Fruit fly (Drosophila melanogaster) whole organism, embryonic: ENCODE measurements around the gene CG12075.

Source experiments
- BEAF-32 ChIP-seq: fragments of 200-800 bp; sonication (Bioruptor generic); optimal IDR thresholded peaks from 3 replicates; lab custom pipeline; 2017; ENCODE audit warnings: missing biosample characterization, missing genetic modification characterization, mild to moderate bottlenecking, moderate library complexity, missing genetic modification reagents
- Bdp1 ChIP-seq: fragments of 200-800 bp; sonication (Bioruptor generic); optimal IDR thresholded peaks from 3 replicates; lab custom pipeline; 2016; ENCODE audit warnings: missing biosample characterization, missing genetic modification characterization
- CG1024 ChIP-seq: fragments of 200-800 bp; sonication (Bioruptor generic); IDR thresholded peaks from 2 replicates; pipeline ENCODE4 v1.3.6; 2022; ENCODE audit warnings: missing biosample characterization, missing genetic modification characterization
- CG10267 ChIP-seq: fragments of 200-800 bp; sonication (Bioruptor generic); optimal IDR thresholded peaks from 2 replicates; lab custom pipeline; 2018; ENCODE audit warnings: missing biosample characterization, mild to moderate bottlenecking, missing genetic modification characterization, moderate library complexity
- CG11560 ChIP-seq: fragments of 200-800 bp; sonication (Bioruptor generic); IDR thresholded peaks from 3 replicates; pipeline ENCODE4 v1.3.6; 2022; ENCODE audit warnings: missing biosample characterization, missing genetic modification characterization
- CG12391 ChIP-seq: fragments of 200-800 bp; sonication (Bioruptor generic); optimal IDR thresholded peaks from 3 replicates; lab custom pipeline; 2018; ENCODE audit warnings: missing biosample characterization, mild to moderate bottlenecking, missing genetic modification characterization, moderate library complexity
- CG13123 ChIP-seq: fragments of 200-800 bp; sonication (Bioruptor generic); optimal IDR thresholded peaks from 2 replicates; lab custom pipeline; 2016; ENCODE audit warnings: missing biosample characterization, missing genetic modification characterization
- CG13287 ChIP-seq: fragments of 200-800 bp; sonication (Bioruptor generic); IDR thresholded peaks from 2 replicates; pipeline ENCODE4 v1.3.6; 2022; ENCODE audit warnings: missing biosample characterization, missing genetic modification characterization; ENCODE audit not compliant: partially characterized antibody
- CG14965 ChIP-seq: fragments of 200-800 bp; sonication (Bioruptor generic); optimal IDR thresholded peaks from 2 replicates; lab custom pipeline; 2016; ENCODE audit warnings: missing biosample characterization, missing genetic modification characterization, borderline replicate concordance
- CG2889 ChIP-seq: fragments of 200-800 bp; sonication (Bioruptor generic); IDR thresholded peaks from 3 replicates; pipeline ENCODE4 v1.3.6; 2022; ENCODE audit warnings: missing biosample characterization, missing genetic modification characterization
- CG30403 ChIP-seq: fragments of 200-800 bp; sonication (Bioruptor generic); optimal IDR thresholded peaks from 3 replicates; lab custom pipeline; 2016; ENCODE audit warnings: missing biosample characterization, missing genetic modification characterization
- CG3726 ChIP-seq: fragments of 200-800 bp; sonication (Bioruptor generic); IDR thresholded peaks from 3 replicates; pipeline ENCODE4, ENCODE4 v1.3.6; 2022; ENCODE audit warnings: missing biosample characterization, missing genetic modification characterization
- CG6765 ChIP-seq: fragments of 200-800 bp; sonication (Bioruptor generic); optimal IDR thresholded peaks from 3 replicates; lab custom pipeline; 2017; ENCODE audit warnings: missing biosample characterization, mild to moderate bottlenecking, missing genetic modification characterization
- CG7987 ChIP-seq: fragments of 200-800 bp; sonication (Bioruptor generic); optimal IDR thresholded peaks from 2 replicates; lab custom pipeline; 2018; ENCODE audit warnings: missing biosample characterization, mild to moderate bottlenecking, missing genetic modification characterization, moderate library complexity
- CG8924 ChIP-seq: fragments of 200-800 bp; optimal IDR thresholded peaks from 3 replicates; lab custom pipeline; 2019; ENCODE audit warnings: missing biosample characterization, mild to moderate bottlenecking, missing genetic modification characterization, moderate library complexity
- CG9817 ChIP-seq: fragments of 200-800 bp; sonication (Bioruptor generic); optimal IDR thresholded peaks from 2 replicates; lab custom pipeline; 2018; ENCODE audit warnings: missing biosample characterization, mild to moderate bottlenecking, missing genetic modification characterization, moderate library complexity
- Dp ChIP-seq: fragments of 200-800 bp; sonication (Bioruptor generic); optimal IDR thresholded peaks from 2 replicates; lab custom pipeline; 2018; ENCODE audit warnings: missing biosample characterization, mild to moderate bottlenecking, missing genetic modification characterization, moderate library complexity
- Dref ChIP-seq: fragments of 200-800 bp; sonication (Bioruptor generic); IDR thresholded peaks from 2 replicates; pipeline ENCODE4 v1.3.6; 2022; ENCODE audit warnings: missing biosample characterization, missing genetic modification characterization
- E2f1 ChIP-seq: fragments of 200-800 bp; sonication (Bioruptor generic); IDR thresholded peaks from 2 replicates; pipeline ENCODE4 v1.3.6; 2022; ENCODE audit warnings: missing biosample characterization, missing genetic modification characterization
- Elba2 ChIP-seq: fragments of 200-800 bp; sonication (Bioruptor generic); optimal IDR thresholded peaks from 3 replicates; lab custom pipeline; 2016; ENCODE audit warnings: missing biosample characterization, missing genetic modification characterization
- Gug ChIP-seq: fragments of 200-800 bp; sonication (Bioruptor generic); IDR thresholded peaks from 4 replicates; pipeline ENCODE4 v1.3.6; 2022; ENCODE audit warnings: missing biosample characterization, missing genetic modification characterization
- Mad ChIP-seq: fragments of 200-800 bp; sonication (Bioruptor generic); optimal IDR thresholded peaks from 2 replicates; lab custom pipeline; 2016; ENCODE audit warnings: missing biosample characterization, missing genetic modification characterization
- Med ChIP-seq: fragments of 200-800 bp; sonication (Bioruptor generic); peaks from one replicate; lab custom pipeline; 2016; ENCODE audit warnings: missing biosample characterization, missing genetic modification characterization, mild to moderate bottlenecking, inconsistent platforms, moderate library complexity
- Mrtf ChIP-seq: fragments of 200-800 bp; sonication (Bioruptor generic); IDR thresholded peaks from 3 replicates; pipeline ENCODE4 v1.3.6; 2022; ENCODE audit warnings: missing biosample characterization, missing genetic modification characterization
- Myb ChIP-seq: fragments of 200-800 bp; sonication (Bioruptor generic); optimal IDR thresholded peaks from 2 replicates; lab custom pipeline; 2016; ENCODE audit warnings: missing biosample characterization, missing genetic modification characterization
- NC2β ChIP-seq: fragments of 200-800 bp; sonication (Bioruptor generic); optimal IDR thresholded peaks from 2 replicates; lab custom pipeline; 2016; ENCODE audit warnings: missing biosample characterization, missing genetic modification characterization
- NfI ChIP-seq: fragments of 200-800 bp; sonication (Bioruptor generic); optimal IDR thresholded peaks from 3 replicates; lab custom pipeline; 2018; ENCODE audit warnings: missing biosample characterization, mild to moderate bottlenecking, missing genetic modification characterization, moderate library complexity
- Trl ChIP-seq, 3 experiments: fragments of >200 bp in 2 of 3; fragments of 200-800 bp in 1 of 3; sonication (Bioruptor generic) in 1 of 3; optimal IDR thresholded peaks; 2 replicates in 1 of 3; 3 replicates in 2 of 3; lab custom pipeline; 2016 to 2017; ENCODE audit warnings: missing biosample characterization in 1 of 3, missing genetic modification characterization in 1 of 3
- ac ChIP-seq: fragments of 200-800 bp; sonication (Bioruptor generic); optimal IDR thresholded peaks from 3 replicates; lab custom pipeline; 2017; ENCODE audit warnings: missing biosample characterization, mild to moderate bottlenecking, missing genetic modification characterization
- ap ChIP-seq: fragments of 200-800 bp; sonication (Bioruptor generic); IDR thresholded peaks from 2 replicates; pipeline ENCODE4 v1.3.6; 2022; ENCODE audit warnings: missing biosample characterization, missing genetic modification characterization
- ase ChIP-seq: fragments of 200-800 bp; sonication (Bioruptor generic); IDR thresholded peaks from 3 replicates; pipeline ENCODE4 v1.3.6; 2022; ENCODE audit warnings: missing biosample characterization, missing genetic modification characterization
- bcd ChIP-seq: fragments of 200-800 bp; sonication (Bioruptor generic); optimal IDR thresholded peaks from 2 replicates; lab custom pipeline; 2017; ENCODE audit warnings: missing biosample characterization, mild to moderate bottlenecking, missing genetic modification characterization
- chm ChIP-seq: fragments of 200-800 bp; sonication (Bioruptor generic); IDR thresholded peaks from 2 replicates; pipeline ENCODE4 v1.3.6; 2022; ENCODE audit warnings: missing biosample characterization, missing genetic modification characterization
- dysf ChIP-seq: fragments of 200-800 bp; sonication (Bioruptor generic); IDR thresholded peaks from 3 replicates; pipeline ENCODE4 v1.3.6; 2022; ENCODE audit warnings: missing biosample characterization, missing genetic modification characterization
- luna ChIP-seq: fragments of 200-800 bp; sonication (Bioruptor generic); optimal IDR thresholded peaks from 2 replicates; lab custom pipeline; 2016; ENCODE audit warnings: missing biosample characterization, missing genetic modification characterization
- mld ChIP-seq: fragments of 200-800 bp; sonication (Bioruptor generic); IDR thresholded peaks from 3 replicates; pipeline ENCODE4 v1.3.6; 2022; ENCODE audit warnings: missing biosample characterization, missing genetic modification characterization; ENCODE audit not compliant: partially characterized antibody
- onecut ChIP-seq: fragments of 200-800 bp; sonication (Bioruptor generic); IDR thresholded peaks from 2 replicates; pipeline ENCODE4 v1.3.6; 2022; ENCODE audit warnings: missing biosample characterization, missing genetic modification characterization
- slp2 ChIP-seq: fragments of 200-800 bp; sonication (Bioruptor generic); optimal IDR thresholded peaks from 2 replicates; lab custom pipeline; 2016; ENCODE audit warnings: missing biosample characterization, missing genetic modification characterization
- sqz ChIP-seq: fragments of 200-800 bp; sonication (Bioruptor generic); optimal IDR thresholded peaks from 3 replicates; lab custom pipeline; 2018; ENCODE audit warnings: missing biosample characterization, mild to moderate bottlenecking, missing genetic modification characterization
- tap ChIP-seq: fragments of 200-800 bp; optimal IDR thresholded peaks from 3 replicates; lab custom pipeline; 2019; ENCODE audit warnings: missing biosample characterization, mild to moderate bottlenecking, missing genetic modification characterization, moderate library complexity
- tll ChIP-seq, 2 experiments: fragments of 200-800 bp in 1 of 2; fragments of >200 bp in 1 of 2; sonication (Bioruptor generic) in 1 of 2; optimal IDR thresholded peaks; 2 replicates each; lab custom pipeline; 2017 to 2019; ENCODE audit warnings: missing biosample characterization in 2 of 2, missing genetic modification characterization in 2 of 2, mild to moderate bottlenecking in 1 of 2, moderate library complexity in 1 of 2
- vnd ChIP-seq: fragments of 200-800 bp; sonication (Bioruptor generic); IDR thresholded peaks from 3 replicates; pipeline ENCODE4 v1.3.6; 2022; ENCODE audit warnings: missing biosample characterization, missing genetic modification characterization; ENCODE audit not compliant: partially characterized antibody
- wor ChIP-seq: fragments of 200-800 bp; sonication (Bioruptor generic); IDR thresholded peaks from 2 replicates; pipeline ENCODE4 v1.3.6; 2022; ENCODE audit warnings: missing biosample characterization, missing genetic modification characterization
- zfh1 ChIP-seq: fragments of 200-800 bp; sonication (Bioruptor generic); IDR thresholded peaks from 3 replicates; pipeline ENCODE4 v1.3.6; 2022; ENCODE audit warnings: missing biosample characterization, missing genetic modification characterization
- zfh2 ChIP-seq: fragments of 200-800 bp; sonication (Bioruptor generic); optimal IDR thresholded peaks from 2 replicates; lab custom pipeline; 2016; ENCODE audit warnings: missing biosample characterization, missing genetic modification characterization

CG12075 gene

dm6 chrX:8894315-8895017 lies 56.3 kb downstream of the CG12075 start (continued):
- TF ChIP-seq Mrtf (GFP tag; lab: Robert Waterston, UW) (peak; percentile 61; the same call in 2 of the 3 replicates), CG10267 (peak; percentile 68), wor (GFP tag; lab: Robert Waterston, UW) (peak; percentile 76), CG12391 (tag; lab: Kevin White, UChicago) (peak; percentile 83), luna (no peak), CG1024 (peak; percentile 64), ap (GFP tag; lab: Robert Waterston, UW) (peak; percentile 75)

dm6 chrX:8895018-8895392 lies 56.9 kb downstream of the CG12075 start:
- peak; percentile 22 for TF ChIP-seq Med
- no peak for TF ChIP-seq Bdp1
- no peak for TF ChIP-seq vnd

dm6 chrX:8895413-8895812 lies 57.3 kb downstream of the CG12075 start:
- TF ChIP-seq tap (tag; lab: Kevin White, UChicago) = peak; percentile 3
- TF ChIP-seq Elba2 (GFP tag; lab: Kevin White, UChicago) = no peak
- TF ChIP-seq BEAF-32 (GFP tag; lab: Kevin White, UChicago) = peak; percentile 4
- TF ChIP-seq CG13287 (GFP tag; lab: Robert Waterston, UW) = no peak

dm6 chrX:8896080-8896479 lies 58.0 kb downstream of the CG12075 start:
- TF ChIP-seq CG2889 (GFP tag; lab: Robert Waterston, UW) (peak; percentile 91), NfI (peak; percentile 93), Gug (GFP tag; lab: Robert Waterston, UW) (peak; percentile 93), Dp (GFP tag; lab: Kevin White, UChicago) (no peak), CG14965 (no peak), CG8924 (peak; percentile 95), ac (GFP tag; lab: Kevin White, UChicago) (peak; percentile 68), bcd (GFP tag; lab: Kevin White, UChicago) (peak; percentile 93), sqz (GFP tag; lab: Kevin White, UChicago) (peak; percentile 87), dysf (GFP tag; lab: Robert Waterston, UW) (peak; percentile 97), mld (GFP tag; lab: Robert Waterston, UW) (no peak), zfh1 (GFP tag; lab: Robert Waterston, UW) (peak; percentile 97), CG11560 (tag; lab: Robert Waterston, UW) (peak; percentile 85), NC2β (GFP tag; lab: Kevin White, UChicago) (peak; percentile 56), CG9817 (tag; lab: Kevin White, UChicago) (peak; percentile 91), chm (GFP tag; lab: Robert Waterston, UW) (peak; percentile 95), CG6765 (GFP tag; lab: Kevin White, UChicago) (peak; percentile 75), ase (GFP tag; lab: Robert Waterston, UW) (peak; percentile 97), CG13123 (GFP tag; lab: Kevin White, UChicago) (peak; percentile 88), Trl (optimal IDR thresholded peaks at IDR 0.05; lab: Kevin White, UChicago) (no peak), Trl (GFP tag; optimal IDR thresholded peaks at IDR 0.05; lab: Kevin White, UChicago) (peak; percentile 65), Mad (GFP tag; lab: Kevin White, UChicago) (peak; percentile 88), slp2 (GFP tag; lab: Kevin White, UChicago) (peak; percentile 52), tll (GFP tag; optimal IDR thresholded peaks at IDR 0.05; lab: Kevin White, UChicago) (no peak), CG7987 (GFP tag; lab: Kevin White, UChicago) (peak; percentile 83), onecut (peak; percentile 86), CG3726 (GFP tag; lab: Robert Waterston, UW) (peak; percentile 95), CG30403 (GFP tag; lab: Kevin White, UChicago) (peak; percentile 94), zfh2 (GFP tag; lab: Kevin White, UChicago) (peak; percentile 63), Myb (GFP tag; lab: Kevin White, UChicago) (peak; percentile 31), E2f1 (GFP tag; lab: Robert Waterston, UW) (peak; percentile 96), Dref (GFP tag; lab: Robert Waterston, UW) (peak; percentile 41)
